Worm (Caenorhabditis elegans) whole organism, young adult: ENCODE results near the gene srg-68.

ENCODE experiments used
- B0035.1 ChIP-seq: sonication (generic microtip); optimal IDR thresholded peaks from 2 replicates; lab custom pipeline; 2016; ENCODE audit warnings: missing genetic modification characterization, mild to moderate bottlenecking, missing compliant biosample characterization, missing genotype, missing genetic modification reagents
- B0261.1 ChIP-seq: sonication (generic microtip); optimal IDR thresholded peaks from 2 replicates; lab custom pipeline; 2016; ENCODE audit warnings: mild to moderate bottlenecking, missing genetic modification characterization, moderate library complexity, missing compliant biosample characterization
- B0336.3 ChIP-seq: fragments of 200-800 bp; sonication (Bioruptor generic); IDR thresholded peaks from 2 replicates; pipeline ENCODE4 v1.3.6; 2022; ENCODE audit warnings: missing genetic modification characterization, missing compliant biosample characterization
- F49E8.2 ChIP-seq: sonication (generic microtip); optimal IDR thresholded peaks from 3 replicates; lab custom pipeline; 2017; ENCODE audit warnings: missing genetic modification characterization, mild to moderate bottlenecking, missing compliant biosample characterization, antibody characterized with exemption, moderate library complexity; ENCODE audit not compliant: insufficient read depth
- F57C9.4 ChIP-seq: sonication (generic microtip); optimal IDR thresholded peaks from 2 replicates; lab custom pipeline; 2017; ENCODE audit warnings: mild to moderate bottlenecking, missing genetic modification characterization, missing compliant biosample characterization
- K11D2.4 ChIP-seq: fragments of 200-800 bp; sonication (Bioruptor generic); IDR thresholded peaks from 2 replicates; pipeline ENCODE4 v1.3.6; 2022; ENCODE audit warnings: missing genetic modification reagents, missing genetic modification characterization, missing compliant biosample characterization
- T07F8.4 ChIP-seq: sonication (generic microtip); optimal IDR thresholded peaks from 2 replicates; lab custom pipeline; 2016; ENCODE audit warnings: mild to moderate bottlenecking, missing genetic modification characterization, moderate library complexity, missing compliant biosample characterization
- T26A5.8 ChIP-seq: sonication (generic microtip); optimal IDR thresholded peaks from 2 replicates; lab custom pipeline; 2016; ENCODE audit warnings: missing genetic modification characterization, missing compliant biosample characterization
- Y53F4B.3 ChIP-seq: fragments of 200-800 bp; sonication (Bioruptor generic); IDR thresholded peaks from 2 replicates; pipeline ENCODE4 v1.3.6; 2022; ENCODE audit warnings: missing genetic modification reagents, missing genetic modification characterization, missing compliant biosample characterization
- Y53G8AR.9 ChIP-seq: fragments of 200-800 bp; sonication (Bioruptor generic); conservative IDR thresholded peaks from 2 replicates; pipeline ENCODE4 v1.3.6; 2022; ENCODE audit warnings: missing genetic modification reagents, missing genetic modification characterization, missing compliant biosample characterization
- Y56A3A.18 ChIP-seq: fragments of 200-800 bp; sonication (Bioruptor generic); IDR thresholded peaks from 2 replicates; pipeline ENCODE4 v1.3.6; 2022; ENCODE audit warnings: missing genetic modification reagents, missing genetic modification characterization, missing compliant biosample characterization
- Y67H2A.10 ChIP-seq: fragments of 200-800 bp; sonication (Bioruptor generic); conservative IDR thresholded peaks from 2 replicates; pipeline ENCODE4 v1.3.6; 2022; ENCODE audit warnings: missing genetic modification reagents, missing genetic modification characterization, missing compliant biosample characterization
- Y95B8A.8 ChIP-seq: fragments of 200-800 bp; sonication (Bioruptor generic); IDR thresholded peaks from 2 replicates; pipeline ENCODE4 v1.3.6; 2022; ENCODE audit warnings: missing genetic modification reagents, missing genetic modification characterization, missing compliant biosample characterization
- ZK185.1 ChIP-seq: sonication (generic microtip); optimal IDR thresholded peaks from 2 replicates; lab custom pipeline; 2016; ENCODE audit warnings: mild to moderate bottlenecking, missing genetic modification characterization, missing compliant biosample characterization; ENCODE audit not compliant: poor library complexity, severe bottlenecking
- aptf-2 ChIP-seq: fragments of 200-800 bp; sonication (Bioruptor generic); conservative IDR thresholded peaks from 2 replicates; pipeline ENCODE4 v1.3.6; 2022; ENCODE audit warnings: missing genetic modification reagents, missing genetic modification characterization, missing compliant biosample characterization
- athp-1 ChIP-seq: sonication (generic microtip); optimal IDR thresholded peaks from 2 replicates; lab custom pipeline; 2017; ENCODE audit warnings: mild to moderate bottlenecking, missing genetic modification characterization, missing compliant biosample characterization
- bed-1 ChIP-seq: fragments of 200-800 bp; sonication (Bioruptor generic); IDR thresholded peaks from 2 replicates; pipeline ENCODE4 v1.3.6; 2022; ENCODE audit warnings: missing genetic modification reagents, missing genetic modification characterization, missing compliant biosample characterization
- ccch-3 ChIP-seq: fragments of 200-800 bp; sonication (Bioruptor generic); optimal IDR thresholded peaks from 2 replicates; lab custom pipeline; 2018; ENCODE audit warnings: mild to moderate bottlenecking, missing genetic modification characterization, missing compliant biosample characterization
- cebp-1 ChIP-seq, 2 experiments: fragments of 200-800 bp in 1 of 2; sonication (Bioruptor generic) in 1 of 2; sonication (generic microtip) in 1 of 2; IDR thresholded peaks in 1 of 2; optimal IDR thresholded peaks in 1 of 2; 2 replicates each; pipeline versions ENCODE4 v1.3.6 to Lab custom; 2017 to 2022; ENCODE audit warnings: missing compliant biosample characterization in 2 of 2, missing genetic modification characterization in 2 of 2, mild to moderate bottlenecking in 1 of 2, missing genetic modification reagents in 1 of 2, moderate library complexity in 1 of 2
- ceh-100 ChIP-seq: fragments of 200-800 bp; sonication (Bioruptor generic); IDR thresholded peaks from 2 replicates; pipeline ENCODE4 v1.3.6; 2022; ENCODE audit warnings: missing genetic modification reagents, missing genetic modification characterization, missing compliant biosample characterization
- ceh-91 ChIP-seq: fragments of 200-800 bp; sonication (Bioruptor generic); IDR thresholded peaks from 2 replicates; pipeline ENCODE4 v1.3.6; 2022; ENCODE audit warnings: missing genetic modification reagents, missing genetic modification characterization, missing compliant biosample characterization
- dpff-1 ChIP-seq: sonication (generic microtip); optimal IDR thresholded peaks from 2 replicates; lab custom pipeline; 2017; ENCODE audit warnings: mild to moderate bottlenecking, missing genetic modification characterization, missing compliant biosample characterization
- egrh-3 ChIP-seq: fragments of 200-800 bp; sonication (Bioruptor generic); IDR thresholded peaks from 2 replicates; pipeline ENCODE4 v1.3.6; 2022; ENCODE audit warnings: missing genetic modification reagents, missing genetic modification characterization, missing compliant biosample characterization
- ekl-4 ChIP-seq: fragments of 200-800 bp; sonication (Bioruptor generic); IDR thresholded peaks from 2 replicates; pipeline ENCODE4 v1.3.6; 2022; ENCODE audit warnings: missing genetic modification reagents, missing genetic modification characterization, missing compliant biosample characterization
- fkh-3 ChIP-seq: sonication (generic microtip); optimal IDR thresholded peaks from 2 replicates; lab custom pipeline; 2016; ENCODE audit warnings: mild to moderate bottlenecking, missing genetic modification characterization, missing compliant biosample characterization
- gei-17 ChIP-seq: fragments of 200-800 bp; sonication (Bioruptor generic); optimal IDR thresholded peaks from 2 replicates; lab custom pipeline; 2018; ENCODE audit warnings: mild to moderate bottlenecking, missing genetic modification characterization, missing compliant biosample characterization
- hlh-12 ChIP-seq: sonication (generic microtip); optimal IDR thresholded peaks from 2 replicates; lab custom pipeline; 2016; ENCODE audit warnings: missing genetic modification characterization, missing compliant biosample characterization
- hlh-26 ChIP-seq: fragments of 200-800 bp; sonication (Bioruptor generic); conservative IDR thresholded peaks from 2 replicates; pipeline ENCODE4 v1.3.6; 2022; ENCODE audit warnings: missing genetic modification reagents, missing genetic modification characterization, missing compliant biosample characterization
- hmg-1.2 ChIP-seq: fragments of 200-800 bp; sonication (Bioruptor generic); IDR thresholded peaks from 2 replicates; pipeline ENCODE4 v1.3.6; 2022; ENCODE audit warnings: missing genetic modification reagents, missing genetic modification characterization, missing compliant biosample characterization
- hmg-20 ChIP-seq: fragments of 200-800 bp; sonication (Bioruptor generic); IDR thresholded peaks from 2 replicates; pipeline ENCODE4 v1.3.6; 2022; ENCODE audit warnings: missing genetic modification reagents, missing genetic modification characterization, missing compliant biosample characterization
- lin-40 ChIP-seq: sonication (generic microtip); optimal IDR thresholded peaks from 2 replicates; lab custom pipeline; 2016; ENCODE audit warnings: missing genetic modification characterization, mild to moderate bottlenecking, missing compliant biosample characterization, missing genotype, missing genetic modification reagents
- lir-1 ChIP-seq: fragments of 200-800 bp; sonication (Bioruptor generic); conservative IDR thresholded peaks from 2 replicates; pipeline ENCODE4 v1.3.6; 2022; ENCODE audit warnings: missing genetic modification reagents, missing genetic modification characterization, missing compliant biosample characterization
- lsl-1 ChIP-seq: fragments of 200-800 bp; sonication (Bioruptor generic); optimal IDR thresholded peaks from 2 replicates; lab custom pipeline; 2018; ENCODE audit warnings: mild to moderate bottlenecking, missing genetic modification characterization, moderate library complexity, missing compliant biosample characterization
- nhr-120 ChIP-seq: fragments of 200-800 bp; sonication (Bioruptor generic); IDR thresholded peaks from 2 replicates; pipeline ENCODE4 v1.3.6; 2022; ENCODE audit warnings: missing genetic modification characterization, missing compliant biosample characterization
- nhr-27 ChIP-seq: fragments of 200-800 bp; sonication (Bioruptor generic); optimal IDR thresholded peaks from 2 replicates; lab custom pipeline; 2018; ENCODE audit warnings: mild to moderate bottlenecking, missing genetic modification characterization, moderate library complexity, missing compliant biosample characterization
- nhr-80 ChIP-seq: sonication (generic microtip); optimal IDR thresholded peaks from 2 replicates; lab custom pipeline; 2016; ENCODE audit warnings: missing genetic modification characterization, missing compliant biosample characterization
- nhr-90 ChIP-seq: sonication (generic microtip); optimal IDR thresholded peaks from 2 replicates; lab custom pipeline; 2016; ENCODE audit warnings: missing genotype, mild to moderate bottlenecking, missing genetic modification characterization, missing compliant biosample characterization
- repo-1 ChIP-seq: sonication (generic microtip); optimal IDR thresholded peaks from 2 replicates; lab custom pipeline; 2017; ENCODE audit warnings: mild to moderate bottlenecking, missing genetic modification characterization, missing compliant biosample characterization
- tbp1 ChIP-seq: fragments of 200-800 bp; sonication (Bioruptor generic); optimal IDR thresholded peaks from 2 replicates; lab custom pipeline; 2018; ENCODE audit warnings: mild to moderate bottlenecking, missing genetic modification characterization, missing compliant biosample characterization
- ztf-18 ChIP-seq: sonication (generic microtip); optimal IDR thresholded peaks from 2 replicates; lab custom pipeline; 2016; ENCODE audit warnings: missing genotype, mild to moderate bottlenecking, missing genetic modification characterization, missing compliant biosample characterization
- ztf-28 ChIP-seq: fragments of 200-800 bp; sonication (Bioruptor generic); IDR thresholded peaks from 2 replicates; pipeline ENCODE4 v1.3.6; 2022; ENCODE audit warnings: missing genetic modification reagents, missing genetic modification characterization, missing compliant biosample characterization

Gene srg-68

DNA sequence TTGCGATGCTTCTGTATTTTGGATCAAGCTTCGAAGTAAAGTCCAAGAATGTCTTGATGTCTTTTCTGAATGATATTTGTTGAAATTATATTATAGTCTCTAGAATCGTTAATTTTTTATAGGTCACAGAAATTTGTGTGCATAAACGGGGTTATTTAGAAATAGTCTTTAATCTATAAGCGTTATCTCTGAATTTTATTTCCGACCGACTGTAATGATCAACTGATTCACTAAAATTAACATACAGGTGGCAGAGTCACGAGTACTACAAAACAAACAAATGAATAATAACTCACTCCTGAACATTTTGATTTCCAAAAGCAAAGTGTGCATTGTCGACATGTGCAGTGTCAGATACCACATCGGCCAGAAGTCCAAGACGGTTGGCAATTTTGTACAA, 46.5 kb upstream of the srg-68 start:
- no peak for TF ChIP-seq gei-17 (GFP tag; lab: Kevin White, UChicago)
- TF ChIP-seq nhr-80 (tag; lab: Kevin White, UChicago): peak; percentile 8
- TF ChIP-seq hmg-1.2: no peak

DNA sequence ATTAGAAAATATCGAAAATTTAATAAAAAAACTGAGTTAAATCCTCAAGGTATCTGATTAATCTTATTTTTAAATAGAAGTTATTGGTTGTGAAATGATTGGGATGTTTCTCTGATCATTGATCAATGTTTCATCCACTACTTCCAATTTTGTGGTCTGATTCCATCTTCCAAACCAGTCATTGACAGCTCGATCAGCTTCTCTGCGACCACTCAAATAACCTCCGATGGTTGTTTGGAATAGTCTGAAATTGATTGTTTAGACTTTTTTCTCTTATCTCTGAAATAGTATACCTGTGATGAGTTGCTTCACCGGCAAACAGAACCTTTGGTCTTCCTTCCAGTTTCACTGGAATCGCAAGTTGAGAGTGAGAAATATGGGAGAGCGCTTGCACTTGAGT, 44.7 kb upstream of the srg-68 start:
- TF ChIP-seq nhr-80 (tag; lab: Kevin White, UChicago) (peak; percentile 78), Y53G8AR.9 (no peak), ccch-3 (GFP tag; lab: Kevin White, UChicago) (no peak), ceh-100 (GFP tag; lab: Robert Waterston, UW) (no peak), ztf-18 (peak; percentile 31), hlh-26 (GFP tag; lab: Robert Waterston, UW) (no peak), T07F8.4 (tag; lab: Kevin White, UChicago) (no peak), lsl-1 (GFP tag; lab: Kevin White, UChicago) (no peak), nhr-120 (no peak)

- TF ChIP-seq aptf-2 (GFP tag; lab: Robert Waterston, UW) (no peak), cebp-1 (GFP tag; IDR thresholded peaks at IDR 0.05; lab: Robert Waterston, UW) (no peak), cebp-1 (tag; optimal IDR thresholded peaks at IDR 0.05; lab: Kevin White, UChicago) (no peak), athp-1 (no peak), nhr-90 (tag; lab: Kevin White, UChicago) (no peak)
- TF ChIP-seq, all 124 proteins: peak for 0
Observed at ce11 chrV:5509134-5509533, 43.9 kb upstream of the srg-68 start.

- TF ChIP-seq B0035.1: peak; percentile 67
- TF ChIP-seq lir-1 (GFP tag; lab: Robert Waterston, UW): peak; percentile 85
- no peak; the same call in 1 of the 2 replicates for TF ChIP-seq aptf-2 (GFP tag; lab: Robert Waterston, UW)
- TF ChIP-seq repo-1 (tag; lab: Kevin White, UChicago): peak; percentile 91
- no peak for TF ChIP-seq dpff-1 (tag; lab: Kevin White, UChicago)
- peak; percentile 96 for TF ChIP-seq Y53G8AR.9
- TF ChIP-seq ztf-28: 0 out of 2 replicates have a peak, but pooled peaks have one; percentile 19
- TF ChIP-seq egrh-3 (GFP tag; lab: Robert Waterston, UW): no peak
- peak; percentile 74 for TF ChIP-seq hmg-1.2
- TF ChIP-seq T07F8.4 (tag; lab: Kevin White, UChicago): no peak
- no peak for TF ChIP-seq fkh-3 (tag; lab: Kevin White, UChicago)
- peak; percentile 30 for TF ChIP-seq nhr-27 (tag; lab: Kevin White, UChicago)
- TF ChIP-seq athp-1: peak; percentile 85
- peak; percentile 73 for TF ChIP-seq tbp1 (GFP tag; lab: Kevin White, UChicago)
- peak; percentile 96 for TF ChIP-seq ekl-4 (GFP tag; lab: Robert Waterston, UW)
- TF ChIP-seq Y53F4B.3 (GFP tag; lab: Robert Waterston, UW): no peak
- TF ChIP-seq ceh-91 (GFP tag; lab: Robert Waterston, UW): peak; percentile 72
- TF ChIP-seq B0336.3 (GFP tag; lab: Robert Waterston, UW): peak; percentile 95
- peak; percentile 88 for TF ChIP-seq hmg-20 (GFP tag; lab: Robert Waterston, UW)
- peak; percentile 75 for TF ChIP-seq ZK185.1 (tag; lab: Kevin White, UChicago)
- peak; percentile 96 for TF ChIP-seq Y56A3A.18 (GFP tag; lab: Robert Waterston, UW)
- TF ChIP-seq T26A5.8: no peak
- TF ChIP-seq K11D2.4 (GFP tag; lab: Robert Waterston, UW): peak; percentile 90
- TF ChIP-seq ztf-18: peak; percentile 99
- TF ChIP-seq nhr-80 (tag; lab: Kevin White, UChicago): peak; percentile 70
- no peak for TF ChIP-seq bed-1 (GFP tag; lab: Robert Waterston, UW)
- TF ChIP-seq Y67H2A.10: peak; percentile 70
- peak; percentile 95 for TF ChIP-seq lin-40 (tag; lab: Kevin White, UChicago)
- no peak for TF ChIP-seq F57C9.4 (tag; lab: Kevin White, UChicago)
- no peak for TF ChIP-seq B0261.1 (tag; lab: Kevin White, UChicago)
- TF ChIP-seq F49E8.2 (tag; lab: Kevin White, UChicago): peak; percentile 58
- TF ChIP-seq Y95B8A.8 (GFP tag; lab: Robert Waterston, UW): 0 out of 2 replicates have a peak, but pooled peaks have one; percentile 32
- TF ChIP-seq hlh-12 (tag; lab: Kevin White, UChicago): no peak
Observed at ce11 chrV:5504807-5505442, 39.7 kb upstream of the srg-68 start, which contains the start of the genes dnj-19 and nhr-47. TSS of gene dnj-19 (minus strand) at chrV:5504857. TSS of gene nhr-47 (plus strand) at chrV:5505253.
